Fruit fly (Drosophila melanogaster): ENCODE results near the gene Cdc23.

dm6 chr2L:20437873-20438272 lies 21.3 kb upstream of the Cdc23 start:
- no peak for TF ChIP-seq dsf (GFP tag; optimal IDR thresholded peaks at IDR 0.05; ENCODE audit: borderline replicate concordance)
- TF ChIP-seq psq (GFP tag; optimal IDR thresholded peaks at IDR 0.05), result no peak
- no peak for TF ChIP-seq lola (GFP tag; optimal IDR thresholded peaks at IDR 0.05)
- no peak for TF ChIP-seq CG32264 (GFP tag; optimal IDR thresholded peaks at IDR 0.05)
- no peak for TF ChIP-seq Abd-B (GFP tag; optimal IDR thresholded peaks at IDR 0.05)
- TF ChIP-seq OdsH (GFP tag; optimal IDR thresholded peaks at IDR 0.05), result no peak
